Fruit fly (Drosophila melanogaster): ENCODE results near the gene CG13250.
A peak's percentile ranks its signal among the peaks of the same experiment; 100 is the strongest.

CG13250 gene

DNA sequence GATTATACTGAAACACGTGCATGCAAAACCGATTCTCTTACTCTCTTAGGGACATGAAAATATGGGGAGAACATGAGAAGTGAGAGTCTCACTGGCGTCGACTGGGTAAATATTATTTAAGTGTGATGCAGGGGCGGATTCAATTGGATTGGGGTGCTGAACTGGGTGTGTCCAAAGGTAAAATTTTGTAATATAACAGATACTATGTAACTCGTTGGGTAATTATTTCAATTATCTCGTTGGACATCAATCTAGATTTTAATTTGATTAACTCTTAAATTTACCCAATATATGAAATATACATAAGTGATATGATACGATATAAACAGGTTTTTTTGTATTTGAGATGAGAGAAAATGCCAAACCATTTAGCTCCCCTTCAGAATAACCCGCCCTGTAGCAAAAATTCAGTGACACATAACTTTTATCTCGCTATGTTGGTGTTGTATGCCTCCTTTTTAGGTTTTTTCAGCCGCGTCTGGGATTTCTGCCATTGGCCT is 25.3 kb upstream of the CG13250 start:
- peak; percentile 92 for TF ChIP-seq CG7101 (tag; optimal IDR thresholded peaks at IDR 0.05)
- peak; percentile 87 for TF ChIP-seq CG11617 (GFP tag; optimal IDR thresholded peaks at IDR 0.05)
- TF ChIP-seq Clk (GFP tag; optimal IDR thresholded peaks at IDR 0.05), result peak; percentile 81
- TF ChIP-seq CG5204 (GFP tag; optimal IDR thresholded peaks at IDR 0.05), result peak; percentile 87
- TF ChIP-seq CG12768 (GFP tag; optimal IDR thresholded peaks at IDR 0.05), result peak; percentile 93
- peak; percentile 78 for TF ChIP-seq Mnt (GFP tag; optimal IDR thresholded peaks at IDR 0.05)
- TF ChIP-seq pad (GFP tag; optimal IDR thresholded peaks at IDR 0.05), result peak; percentile 85
- TF ChIP-seq kay (GFP tag; ENCODE audit: borderline replicate concordance), result peak; percentile 85
- TF ChIP-seq ovo (GFP tag; optimal IDR thresholded peaks at IDR 0.05), result peak; percentile 52
- peak; percentile 3 for TF ChIP-seq cic (GFP tag; optimal IDR thresholded peaks at IDR 0.05)
- TF ChIP-seq tj (GFP tag; optimal IDR thresholded peaks at IDR 0.05), result peak; percentile 72
- TF ChIP-seq Crg-1 (GFP tag; optimal IDR thresholded peaks at IDR 0.05), result peak; percentile 86
- peak; percentile 84 for TF ChIP-seq CG1620 (GFP tag; optimal IDR thresholded peaks at IDR 0.05)
- peak; percentile 86 for TF ChIP-seq CG14711 (tag; optimal IDR thresholded peaks at IDR 0.05)
- peak; percentile 92 for TF ChIP-seq bab1 (GFP tag; optimal IDR thresholded peaks at IDR 0.05)
- peak; percentile 89 for TF ChIP-seq CG33017 (tag; optimal IDR thresholded peaks at IDR 0.05)
- TF ChIP-seq cnc (optimal IDR thresholded peaks at IDR 0.05), result no peak
- peak; percentile 86 for TF ChIP-seq CG7045 (GFP tag; optimal IDR thresholded peaks at IDR 0.05)
- peak; percentile 90 for TF ChIP-seq toe (GFP tag; optimal IDR thresholded peaks at IDR 0.05)
- TF ChIP-seq Hr96 (GFP tag; optimal IDR thresholded peaks at IDR 0.05), result peak; percentile 85

DNA sequence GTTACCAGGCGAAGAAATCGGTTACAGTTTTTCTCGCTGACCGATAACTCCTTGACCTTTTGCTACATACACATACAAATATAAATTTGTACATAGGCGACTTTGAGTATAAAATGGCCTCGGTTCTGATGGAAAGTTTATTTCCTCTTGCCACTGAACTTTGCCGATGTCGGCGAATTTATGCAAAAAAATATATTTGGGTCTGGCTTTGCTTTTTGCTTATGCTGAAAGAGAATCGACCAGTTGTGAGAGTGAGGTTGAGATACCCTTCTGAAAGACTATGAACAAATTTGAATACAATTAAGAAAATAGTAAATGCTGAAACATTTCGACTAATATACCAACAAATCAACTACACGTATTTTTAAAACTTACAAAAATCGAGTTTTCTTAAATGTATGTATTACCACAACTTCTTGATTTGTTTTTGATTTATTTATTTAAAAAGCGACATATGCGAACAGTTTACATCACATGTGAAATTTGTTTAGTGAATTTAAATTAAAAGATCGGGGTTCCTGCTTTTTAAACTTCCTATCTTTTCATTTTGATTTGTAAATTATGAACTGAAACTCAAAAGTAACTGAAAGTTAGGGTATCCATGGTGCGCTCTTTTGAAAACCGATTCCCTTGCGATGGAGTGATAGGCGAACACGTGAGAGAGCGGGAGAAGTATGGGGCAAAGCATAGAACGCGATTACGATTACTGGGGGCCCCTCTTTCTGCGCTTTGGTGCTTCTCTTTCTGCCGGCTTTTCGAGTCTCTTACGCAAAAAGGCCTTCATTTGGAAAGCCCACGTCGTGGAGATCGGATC is 24.2 kb upstream of the CG13250 start:
- TF ChIP-seq CG14711 (tag; optimal IDR thresholded peaks at IDR 0.05) (peak; percentile 57), CG33017 (tag; optimal IDR thresholded peaks at IDR 0.05) (peak; percentile 69), CG7045 (GFP tag; optimal IDR thresholded peaks at IDR 0.05) (peak; percentile 74), CG12768 (GFP tag; optimal IDR thresholded peaks at IDR 0.05) (peak; percentile 50), CG7101 (tag; optimal IDR thresholded peaks at IDR 0.05) (peak; percentile 70), ovo (GFP tag; optimal IDR thresholded peaks at IDR 0.05) (no peak), CG1620 (GFP tag; optimal IDR thresholded peaks at IDR 0.05) (peak; percentile 38), Crg-1 (GFP tag; optimal IDR thresholded peaks at IDR 0.05) (peak; percentile 32), CG11617 (GFP tag; optimal IDR thresholded peaks at IDR 0.05) (peak; percentile 90), toe (GFP tag; optimal IDR thresholded peaks at IDR 0.05) (peak; percentile 45), CG5204 (GFP tag; optimal IDR thresholded peaks at IDR 0.05) (peak; percentile 79), Clk (GFP tag; optimal IDR thresholded peaks at IDR 0.05) (peak; percentile 49), cnc (optimal IDR thresholded peaks at IDR 0.05) (no peak), tj (GFP tag; optimal IDR thresholded peaks at IDR 0.05) (peak; percentile 93), bab1 (GFP tag; optimal IDR thresholded peaks at IDR 0.05) (peak; percentile 84), kay (GFP tag; ENCODE audit: borderline replicate concordance) (no peak), Hr96 (GFP tag; optimal IDR thresholded peaks at IDR 0.05) (peak; percentile 67), pad (GFP tag; optimal IDR thresholded peaks at IDR 0.05) (peak; percentile 75), Mnt (GFP tag; optimal IDR thresholded peaks at IDR 0.05) (peak; percentile 65), cic (GFP tag; optimal IDR thresholded peaks at IDR 0.05) (peak; percentile 51)

DNA sequence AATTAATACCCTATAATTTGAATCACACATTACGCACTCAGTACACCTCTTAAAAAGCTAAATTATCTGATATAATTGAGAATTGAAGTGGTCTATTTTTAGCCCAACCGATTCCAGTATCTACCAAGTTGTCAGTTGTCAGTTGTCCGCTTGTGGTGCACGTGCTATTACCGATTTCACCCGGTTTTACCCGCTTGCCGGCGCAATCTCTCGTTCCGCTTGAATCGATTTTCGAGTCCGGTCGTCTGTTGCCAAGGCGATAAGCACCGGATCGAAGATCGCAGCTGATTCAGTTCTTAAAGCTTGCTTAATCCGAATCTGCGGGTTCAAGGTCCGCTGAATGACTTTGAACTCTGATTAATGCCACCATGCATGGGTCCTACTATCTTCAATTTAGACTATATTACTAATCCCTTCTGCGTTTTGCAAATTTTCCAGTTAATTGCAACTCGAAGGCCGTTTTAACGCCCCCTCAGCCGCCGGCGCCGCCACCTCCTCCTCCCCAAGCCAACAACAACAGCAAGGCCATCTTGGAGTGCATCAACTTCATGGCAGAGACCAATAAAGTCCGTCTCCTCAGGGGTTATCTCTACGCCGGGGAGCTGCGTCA is 21.9 kb upstream of the CG13250 start:
- TF ChIP-seq CG7045 (GFP tag; optimal IDR thresholded peaks at IDR 0.05), result no peak
- TF ChIP-seq CG33017 (tag; optimal IDR thresholded peaks at IDR 0.05), result no peak
- no peak for TF ChIP-seq CG11617 (GFP tag; optimal IDR thresholded peaks at IDR 0.05)
- TF ChIP-seq toe (GFP tag; optimal IDR thresholded peaks at IDR 0.05), result no peak
- no peak for TF ChIP-seq ovo (GFP tag; optimal IDR thresholded peaks at IDR 0.05)
- TF ChIP-seq kay (GFP tag; ENCODE audit: borderline replicate concordance), result peak; percentile 79
- no peak for TF ChIP-seq pad (GFP tag; optimal IDR thresholded peaks at IDR 0.05)
- TF ChIP-seq Crg-1 (GFP tag; optimal IDR thresholded peaks at IDR 0.05), result no peak
- TF ChIP-seq tj (GFP tag; optimal IDR thresholded peaks at IDR 0.05), result no peak
- TF ChIP-seq Hr96 (GFP tag; optimal IDR thresholded peaks at IDR 0.05), result no peak
- no peak for TF ChIP-seq CG1620 (GFP tag; optimal IDR thresholded peaks at IDR 0.05)
- TF ChIP-seq cnc (optimal IDR thresholded peaks at IDR 0.05), result no peak
- TF ChIP-seq Clk (GFP tag; optimal IDR thresholded peaks at IDR 0.05), result no peak
- no peak for TF ChIP-seq cic (GFP tag; optimal IDR thresholded peaks at IDR 0.05)
- TF ChIP-seq Mnt (GFP tag; optimal IDR thresholded peaks at IDR 0.05), result peak; percentile 10
- TF ChIP-seq bab1 (GFP tag; optimal IDR thresholded peaks at IDR 0.05), result no peak
- no peak for TF ChIP-seq CG5204 (GFP tag; optimal IDR thresholded peaks at IDR 0.05)

DNA sequence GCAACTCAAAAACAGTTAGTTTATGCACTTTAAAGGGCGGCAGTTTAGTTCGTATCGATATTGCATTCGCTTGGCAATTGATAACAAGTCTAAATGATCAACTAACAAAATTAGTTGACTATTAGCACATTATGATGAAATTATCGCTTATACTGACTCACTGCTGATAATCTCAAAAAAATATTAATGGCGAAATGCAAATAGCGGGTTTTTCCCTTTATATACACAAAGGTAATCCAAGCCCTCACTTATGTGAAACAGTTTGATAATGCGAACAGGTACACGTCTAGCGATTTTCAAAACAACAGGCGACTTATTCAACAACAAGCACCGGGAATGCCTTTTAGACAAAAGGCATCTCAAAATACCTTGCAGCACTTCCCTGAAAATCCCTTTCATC is 19.4 kb upstream of the CG13250 start:
- no peak for TF ChIP-seq Clk (GFP tag; optimal IDR thresholded peaks at IDR 0.05)
- TF ChIP-seq bab1 (GFP tag; optimal IDR thresholded peaks at IDR 0.05), result no peak
- no peak for TF ChIP-seq Hr96 (GFP tag; optimal IDR thresholded peaks at IDR 0.05)
- peak; percentile 90 for TF ChIP-seq kay (GFP tag; ENCODE audit: borderline replicate concordance)
- TF ChIP-seq CG1620 (GFP tag; optimal IDR thresholded peaks at IDR 0.05), result no peak
- TF ChIP-seq CG7045 (GFP tag; optimal IDR thresholded peaks at IDR 0.05), result no peak
- TF ChIP-seq pad (GFP tag; optimal IDR thresholded peaks at IDR 0.05), result no peak
- TF ChIP-seq Crg-1 (GFP tag; optimal IDR thresholded peaks at IDR 0.05), result no peak
- TF ChIP-seq CG5204 (GFP tag; optimal IDR thresholded peaks at IDR 0.05), result no peak
- TF ChIP-seq cic (GFP tag; optimal IDR thresholded peaks at IDR 0.05), result peak; percentile 24
- TF ChIP-seq cnc (optimal IDR thresholded peaks at IDR 0.05), result no peak

DNA sequence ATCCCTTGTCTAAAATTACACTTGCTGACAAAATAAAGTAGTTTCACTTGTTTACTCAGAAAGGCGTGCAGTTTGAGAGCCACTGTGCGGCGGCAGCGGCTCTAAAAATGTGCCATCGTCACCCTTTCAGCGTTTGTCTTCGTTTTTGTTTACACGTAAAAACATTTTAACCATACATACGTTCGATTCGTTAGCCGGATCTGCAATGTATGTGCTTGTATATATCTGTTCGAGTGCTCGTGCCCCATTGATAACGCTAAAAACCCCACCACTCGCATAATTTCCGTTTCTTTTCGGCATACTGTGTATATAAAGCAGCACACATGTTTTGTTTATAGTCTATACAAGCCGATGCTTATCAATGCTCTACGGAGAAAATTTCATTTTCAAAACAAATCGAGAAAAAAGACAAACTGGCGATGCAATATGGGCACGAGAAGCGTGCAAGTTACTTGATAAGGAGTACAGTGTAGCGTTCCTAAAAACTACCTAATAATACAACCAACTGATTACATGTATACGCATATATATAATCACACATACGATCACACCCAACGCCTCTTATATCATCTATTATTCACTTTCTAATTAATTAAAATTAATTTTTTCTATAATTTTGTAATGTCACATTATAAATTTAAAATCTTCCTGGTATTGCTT is 16.9 kb upstream of the CG13250 start:
- TF ChIP-seq CG12768 (GFP tag; optimal IDR thresholded peaks at IDR 0.05) (peak; percentile 53), ovo (GFP tag; optimal IDR thresholded peaks at IDR 0.05) (peak; percentile 24), kay (GFP tag; ENCODE audit: borderline replicate concordance) (peak; percentile 76), CG14711 (tag; optimal IDR thresholded peaks at IDR 0.05) (peak; percentile 81), tj (GFP tag; optimal IDR thresholded peaks at IDR 0.05) (no peak), Mnt (GFP tag; optimal IDR thresholded peaks at IDR 0.05) (peak; percentile 70), Crg-1 (GFP tag; optimal IDR thresholded peaks at IDR 0.05) (no peak), CG11617 (GFP tag; optimal IDR thresholded peaks at IDR 0.05) (peak; percentile 76), CG5204 (GFP tag; optimal IDR thresholded peaks at IDR 0.05) (no peak), CG33017 (tag; optimal IDR thresholded peaks at IDR 0.05) (peak; percentile 88), bab1 (GFP tag; optimal IDR thresholded peaks at IDR 0.05) (peak; percentile 34), cnc (optimal IDR thresholded peaks at IDR 0.05) (no peak), toe (GFP tag; optimal IDR thresholded peaks at IDR 0.05) (no peak), Clk (GFP tag; optimal IDR thresholded peaks at IDR 0.05) (peak; percentile 26), Hr96 (GFP tag; optimal IDR thresholded peaks at IDR 0.05) (no peak), cic (GFP tag; optimal IDR thresholded peaks at IDR 0.05) (peak; percentile 82), CG7045 (GFP tag; optimal IDR thresholded peaks at IDR 0.05) (peak; percentile 63), CG1620 (GFP tag; optimal IDR thresholded peaks at IDR 0.05) (no peak), CG7101 (tag; optimal IDR thresholded peaks at IDR 0.05) (peak; percentile 88), pad (GFP tag; optimal IDR thresholded peaks at IDR 0.05) (peak; percentile 46)
